Fruit fly (Drosophila melanogaster): ENCODE data around the gene ccb.

- TF ChIP-seq topi (GFP tag; optimal IDR thresholded peaks at IDR 0.05), result no peak
- no peak for TF ChIP-seq dac (GFP tag; optimal IDR thresholded peaks at IDR 0.05)
- no peak for TF ChIP-seq ss (GFP tag; optimal IDR thresholded peaks at IDR 0.05)
- TF ChIP-seq CG6808 (GFP tag; optimal IDR thresholded peaks at IDR 0.05), result no peak
- no peak for TF ChIP-seq fd85E (GFP tag; optimal IDR thresholded peaks at IDR 0.05)
- no peak for TF ChIP-seq Hr39 (GFP tag; optimal IDR thresholded peaks at IDR 0.05)
- TF ChIP-seq CG8119 (GFP tag; IDR thresholded peaks at IDR 0.05), result no peak
- no peak for TF ChIP-seq CG8632 (GFP tag; optimal IDR thresholded peaks at IDR 0.05)
- no peak for TF ChIP-seq CG6854 (GFP tag; optimal IDR thresholded peaks at IDR 0.05)
- TF ChIP-seq Met (GFP tag; optimal IDR thresholded peaks at IDR 0.05), result no peak
- TF ChIP-seq dsx (GFP tag; optimal IDR thresholded peaks at IDR 0.05; ENCODE audit: poor library complexity, severe bottlenecking), result no peak
- TF ChIP-seq Sox15 (GFP tag; optimal IDR thresholded peaks at IDR 0.05), result no peak
- no peak for TF ChIP-seq fd59A (GFP tag; optimal IDR thresholded peaks at IDR 0.05)
- TF ChIP-seq CG31627 (GFP tag; optimal IDR thresholded peaks at IDR 0.05), result no peak
Measured at dm6 chrX:21217578-21217977, 24.5 kb downstream of the ccb start, which contains the start of gene CG32523.

Data from whole organism, prepupa.